Fruit fly (Drosophila melanogaster) whole organism, embryonic: Measurements from ENCODE around the gene PEK.

Experiments
- Atf3 ChIP-seq: fragments of 200-800 bp; sonication (Bioruptor generic); optimal IDR thresholded peaks from 3 replicates; lab custom pipeline; 2016; ENCODE audit warnings: missing biosample characterization, missing genetic modification characterization
- CG10959 ChIP-seq: fragments of 200-800 bp; sonication (Bioruptor generic); IDR thresholded peaks from 2 replicates; pipeline ENCODE4 v1.3.6; 2022; ENCODE audit warnings: missing biosample characterization, missing genetic modification characterization
- CG11696 ChIP-seq: fragments of 200-800 bp; sonication (Bioruptor generic); IDR thresholded peaks from 2 replicates; pipeline ENCODE4 v1.3.6; 2022; ENCODE audit warnings: missing biosample characterization, missing genetic modification characterization
- CG1529 ChIP-seq: fragments of 200-800 bp; sonication (Bioruptor generic); optimal IDR thresholded peaks from 3 replicates; lab custom pipeline; 2018; ENCODE audit warnings: missing biosample characterization, missing genetic modification characterization
- CG16779 ChIP-seq: fragments of 200-800 bp; sonication (Bioruptor generic); IDR thresholded peaks from 2 replicates; pipeline ENCODE4 v1.3.6; 2022; ENCODE audit warnings: missing biosample characterization, missing genetic modification characterization
- CG16813 ChIP-seq: fragments of 200-800 bp; sonication (Bioruptor generic); IDR thresholded peaks from 3 replicates; pipeline ENCODE4 v1.3.6; 2022; ENCODE audit warnings: missing biosample characterization, missing genetic modification characterization; ENCODE audit not compliant: partially characterized antibody
- CG17802 ChIP-seq: fragments of 200-800 bp; sonication (Bioruptor generic); optimal IDR thresholded peaks from 2 replicates; lab custom pipeline; 2018; ENCODE audit warnings: missing biosample characterization, mild to moderate bottlenecking, missing genetic modification characterization, moderate library complexity
- CG2875 ChIP-seq: fragments of 200-800 bp; sonication (Bioruptor generic); optimal IDR thresholded peaks from 2 replicates; lab custom pipeline; 2017; ENCODE audit warnings: missing biosample characterization, mild to moderate bottlenecking, missing genetic modification characterization, missing genetic modification reagents
- CG30403 ChIP-seq: fragments of 200-800 bp; sonication (Bioruptor generic); optimal IDR thresholded peaks from 3 replicates; lab custom pipeline; 2016; ENCODE audit warnings: missing biosample characterization, missing genetic modification characterization
- CG33213 ChIP-seq: fragments of 200-800 bp; sonication (Bioruptor generic); optimal IDR thresholded peaks from 3 replicates; lab custom pipeline; 2016; ENCODE audit warnings: missing biosample characterization, missing genetic modification characterization
- CG3407 ChIP-seq: fragments of 200-800 bp; sonication (Bioruptor generic); optimal IDR thresholded peaks from 2 replicates; lab custom pipeline; 2018; ENCODE audit warnings: missing biosample characterization, mild to moderate bottlenecking, missing genetic modification characterization
- CG4424 ChIP-seq: fragments of 200-800 bp; sonication (Bioruptor generic); optimal IDR thresholded peaks from 3 replicates; lab custom pipeline; 2016; ENCODE audit warnings: missing biosample characterization, missing genetic modification characterization
- CG4730 ChIP-seq: fragments of 200-800 bp; sonication (Bioruptor generic); IDR thresholded peaks from 2 replicates; pipeline ENCODE4 v1.3.6; 2022; ENCODE audit warnings: missing biosample characterization, missing genetic modification characterization
- CG5953 ChIP-seq: fragments of 200-800 bp; sonication (Bioruptor generic); IDR thresholded peaks from 2 replicates; pipeline ENCODE4 v1.3.6; 2022; ENCODE audit warnings: missing biosample characterization, missing genetic modification characterization
- CG6765 ChIP-seq: fragments of 200-800 bp; sonication (Bioruptor generic); optimal IDR thresholded peaks from 3 replicates; lab custom pipeline; 2017; ENCODE audit warnings: missing biosample characterization, mild to moderate bottlenecking, missing genetic modification characterization
- CG6813 ChIP-seq: fragments of 200-800 bp; sonication (Bioruptor generic); optimal IDR thresholded peaks from 2 replicates; lab custom pipeline; 2017; ENCODE audit warnings: missing biosample characterization, missing genetic modification characterization, mild to moderate bottlenecking, moderate library complexity, missing genetic modification reagents
- CG6854 ChIP-seq: fragments of 200-800 bp; sonication (Bioruptor generic); optimal IDR thresholded peaks from 3 replicates; lab custom pipeline; 2017; ENCODE audit warnings: missing biosample characterization, mild to moderate bottlenecking, missing genetic modification characterization
- CG7271 ChIP-seq: fragments of 200-800 bp; sonication (Bioruptor generic); optimal IDR thresholded peaks from 2 replicates; lab custom pipeline; 2018; ENCODE audit warnings: missing biosample characterization, mild to moderate bottlenecking, missing genetic modification characterization, moderate library complexity
- CG7556 ChIP-seq: fragments of 200-800 bp; sonication (Bioruptor generic); optimal IDR thresholded peaks from 2 replicates; lab custom pipeline; 2017; ENCODE audit warnings: missing biosample characterization, mild to moderate bottlenecking, missing genetic modification characterization
- CG8924 ChIP-seq: fragments of 200-800 bp; optimal IDR thresholded peaks from 3 replicates; lab custom pipeline; 2019; ENCODE audit warnings: missing biosample characterization, mild to moderate bottlenecking, missing genetic modification characterization, moderate library complexity
- Dbx ChIP-seq: fragments of 200-800 bp; sonication (Bioruptor generic); IDR thresholded peaks from 3 replicates; pipeline ENCODE4 v1.3.6; 2022; ENCODE audit warnings: missing biosample characterization, missing genetic modification characterization
- Deaf1 ChIP-seq: fragments of 200-800 bp; optimal IDR thresholded peaks from 3 replicates; lab custom pipeline; 2019; ENCODE audit warnings: missing biosample characterization, mild to moderate bottlenecking, missing genetic modification characterization, moderate library complexity
- Doc3 ChIP-seq: fragments of 200-800 bp; sonication (Bioruptor generic); IDR thresholded peaks from 3 replicates; pipeline ENCODE4 v1.3.6; 2022; ENCODE audit warnings: missing biosample characterization, missing genetic modification characterization; ENCODE audit not compliant: partially characterized antibody
- Ets65A ChIP-seq: fragments of 200-800 bp; sonication (Bioruptor generic); peaks from one replicate; lab custom pipeline; 2016; ENCODE audit warnings: missing biosample characterization, missing genetic modification characterization
- GATAe ChIP-seq: fragments of 200-800 bp; sonication (Bioruptor generic); conservative IDR thresholded peaks from 2 replicates; pipeline ENCODE4 v1.3.6; 2022; ENCODE audit warnings: missing biosample characterization, missing genetic modification characterization
- Mad ChIP-seq: fragments of 200-800 bp; sonication (Bioruptor generic); optimal IDR thresholded peaks from 2 replicates; lab custom pipeline; 2016; ENCODE audit warnings: missing biosample characterization, missing genetic modification characterization
- Myb ChIP-seq: fragments of 200-800 bp; sonication (Bioruptor generic); optimal IDR thresholded peaks from 2 replicates; lab custom pipeline; 2016; ENCODE audit warnings: missing biosample characterization, missing genetic modification characterization
- NC2α ChIP-seq: fragments of 200-800 bp; sonication (Bioruptor generic); optimal IDR thresholded peaks from 2 replicates; lab custom pipeline; 2016; ENCODE audit warnings: missing biosample characterization, missing genetic modification characterization
- Nf-YA ChIP-seq: fragments of 200-800 bp; sonication (Bioruptor generic); IDR thresholded peaks from 2 replicates; pipeline ENCODE4 v1.3.6; 2022; ENCODE audit warnings: missing biosample characterization, missing genetic modification characterization
- Opbp ChIP-seq: fragments of 200-800 bp; sonication (Bioruptor generic); IDR thresholded peaks from 3 replicates; pipeline ENCODE4 v1.3.6; 2022; ENCODE audit warnings: missing biosample characterization, missing genetic modification characterization; ENCODE audit not compliant: partially characterized antibody
- Ssrp ChIP-seq: fragments of 200-800 bp; sonication (Bioruptor generic); optimal IDR thresholded peaks from 2 replicates; lab custom pipeline; 2018; ENCODE audit warnings: missing biosample characterization, mild to moderate bottlenecking, missing genetic modification characterization, moderate library complexity
- Stat92E ChIP-seq, 3 experiments: fragments of >200 bp in 2 of 3; fragments of 200-800 bp in 1 of 3; sonication (Bioruptor generic) in 1 of 3; optimal IDR thresholded peaks; 2 replicates each; lab custom pipeline; 2017 to 2019; ENCODE audit warnings: missing biosample characterization in 3 of 3, missing genetic modification characterization in 3 of 3, mild to moderate bottlenecking in 1 of 3, moderate library complexity in 1 of 3
- Trl ChIP-seq, 3 experiments: fragments of >200 bp in 2 of 3; fragments of 200-800 bp in 1 of 3; sonication (Bioruptor generic) in 1 of 3; optimal IDR thresholded peaks; 2 replicates in 1 of 3; 3 replicates in 2 of 3; lab custom pipeline; 2016 to 2017; ENCODE audit warnings: missing biosample characterization in 1 of 3, missing genetic modification characterization in 1 of 3
- az2 ChIP-seq: fragments of 200-800 bp; sonication (Bioruptor generic); optimal IDR thresholded peaks from 3 replicates; lab custom pipeline; 2016; ENCODE audit warnings: missing biosample characterization, missing genetic modification characterization
- bigmax ChIP-seq: fragments of 200-800 bp; sonication (Bioruptor generic); optimal IDR thresholded peaks from 2 replicates; lab custom pipeline; 2018; ENCODE audit warnings: missing biosample characterization, mild to moderate bottlenecking, missing genetic modification characterization
- bowl ChIP-seq: fragments of 200-800 bp; sonication (Bioruptor generic); IDR thresholded peaks from 2 replicates; pipeline ENCODE4 v1.3.6; 2022; ENCODE audit warnings: missing biosample characterization, missing genetic modification characterization
- chn ChIP-seq: fragments of 200-800 bp; sonication (Bioruptor generic); optimal IDR thresholded peaks from 2 replicates; lab custom pipeline; 2016; ENCODE audit warnings: missing biosample characterization, missing genetic modification characterization
- dmrt99B ChIP-seq: fragments of 200-800 bp; sonication (Bioruptor generic); optimal IDR thresholded peaks from 2 replicates; lab custom pipeline; 2018; ENCODE audit warnings: missing biosample characterization, mild to moderate bottlenecking, missing genetic modification characterization, moderate library complexity
- fd102C ChIP-seq: fragments of 200-800 bp; sonication (Bioruptor generic); optimal IDR thresholded peaks from 2 replicates; lab custom pipeline; 2018; ENCODE audit warnings: missing biosample characterization, mild to moderate bottlenecking, missing genetic modification characterization, moderate library complexity
- gfzf ChIP-seq: fragments of 200-800 bp; sonication (Bioruptor generic); optimal IDR thresholded peaks from 2 replicates; lab custom pipeline; 2016; ENCODE audit warnings: missing biosample characterization, mild to moderate bottlenecking, missing genetic modification characterization, moderate library complexity
- jumu ChIP-seq: fragments of 200-800 bp; sonication (Bioruptor generic); optimal IDR thresholded peaks from 3 replicates; lab custom pipeline; 2016; ENCODE audit warnings: missing biosample characterization, missing genetic modification characterization
- kah ChIP-seq: fragments of 200-800 bp; sonication (Bioruptor generic); optimal IDR thresholded peaks from 2 replicates; lab custom pipeline; 2018; ENCODE audit warnings: missing biosample characterization, mild to moderate bottlenecking, missing genetic modification characterization
- lilli ChIP-seq: fragments of 200-800 bp; sonication (Bioruptor generic); optimal IDR thresholded peaks from 3 replicates; lab custom pipeline; 2016; ENCODE audit warnings: missing biosample characterization, missing genetic modification characterization
- nmo ChIP-seq: fragments of 200-800 bp; sonication (Bioruptor generic); optimal IDR thresholded peaks from 2 replicates; lab custom pipeline; 2018; ENCODE audit warnings: missing biosample characterization, mild to moderate bottlenecking, missing genetic modification characterization, moderate library complexity
- otp ChIP-seq: fragments of 200-800 bp; sonication (Bioruptor generic); IDR thresholded peaks from 3 replicates; pipeline ENCODE4, ENCODE4 v1.3.6; 2022; ENCODE audit warnings: missing biosample characterization, missing genetic modification characterization
- rib ChIP-seq: fragments of 200-800 bp; sonication (Bioruptor generic); IDR thresholded peaks from 2 replicates; pipeline ENCODE4 v1.3.6; 2022; ENCODE audit warnings: missing biosample characterization, missing genetic modification characterization
- tna ChIP-seq: fragments of 200-800 bp; sonication (Bioruptor generic); IDR thresholded peaks from 2 replicates; pipeline ENCODE4 v1.3.6; 2022; ENCODE audit warnings: missing biosample characterization, missing genetic modification characterization; ENCODE audit not compliant: partially characterized antibody
- twi ChIP-seq: fragments of 200-800 bp; optimal IDR thresholded peaks from 2 replicates; lab custom pipeline; 2019; ENCODE audit warnings: missing biosample characterization, mild to moderate bottlenecking, missing genetic modification characterization, moderate library complexity
- vvl ChIP-seq: fragments of 200-800 bp; sonication (Bioruptor generic); IDR thresholded peaks from 2 replicates; pipeline ENCODE4 v1.3.6; 2022; ENCODE audit warnings: missing biosample characterization, missing genetic modification characterization
- yki ChIP-seq: fragments of >200 bp; optimal IDR thresholded peaks from 3 replicates; lab custom pipeline; 2018

PEK gene

dm6 chr3R:5414147-5414748, 50.3 kb downstream of the PEK start, which contains the start of gene CG14669:
TSS of gene CG14669 (plus strand) at chr3R:5414527.
- TF ChIP-seq twi (tag; lab: Kevin White, UChicago) (no peak), GATAe (GFP tag; lab: Robert Waterston, UW) (no peak), Nf-YA (GFP tag; lab: Robert Waterston, UW) (no peak), Trl (optimal IDR thresholded peaks at IDR 0.05; lab: Kevin White, UChicago) (peak; percentile 54 to 60), Trl (GFP tag; optimal IDR thresholded peaks at IDR 0.05; lab: Kevin White, UChicago) (no peak), Deaf1 (tag; lab: Kevin White, UChicago) (peak; percentile 48), CG33213 (GFP tag; lab: Kevin White, UChicago) (no peak), CG1529 (GFP tag; lab: Kevin White, UChicago) (no peak), CG6813 (no peak), bigmax (GFP tag; lab: Kevin White, UChicago) (no peak), Ets65A (GFP tag; lab: Kevin White, UChicago) (peak; percentile 57), gfzf (GFP tag; lab: Kevin White, UChicago) (no peak), rib (no peak), yki (lab: Kevin White, UChicago) (peak; percentile 6), Dbx (GFP tag; lab: Robert Waterston, UW) (0 out of 3 replicates have a peak, but pooled peaks have one; percentile 15), Mad (GFP tag; lab: Kevin White, UChicago) (no peak), vvl (GFP tag; lab: Robert Waterston, UW) (no peak), CG11696 (GFP tag; lab: Robert Waterston, UW) (no peak), CG16779 (GFP tag; lab: Robert Waterston, UW) (peak; percentile 65; the same call in 1 of the 2 replicates), tna (GFP tag; lab: Robert Waterston, UW) (no peak), CG5953 (no peak), CG7271 (tag; lab: Kevin White, UChicago) (no peak), lilli (GFP tag; lab: Kevin White, UChicago) (no peak), CG4730 (GFP tag; lab: Robert Waterston, UW) (no peak), otp (no peak), Doc3 (GFP tag; lab: Robert Waterston, UW) (peak; percentile 22; the same call in 1 of the 3 replicates), CG3407 (GFP tag; lab: Kevin White, UChicago) (no peak)

- peak; percentile 48 for TF ChIP-seq nmo
- TF ChIP-seq CG10959: no peak
- TF ChIP-seq CG6765: peak; percentile 45
- TF ChIP-seq Opbp (GFP tag; lab: Robert Waterston, UW): no peak
- TF ChIP-seq CG2875 (GFP tag; lab: Kevin White, UChicago): peak; percentile 2
- no peak for TF ChIP-seq NC2α
- TF ChIP-seq Atf3: no peak
- no peak for TF ChIP-seq kah
- TF ChIP-seq CG17802: no peak
- TF ChIP-seq Stat92E (GFP tag; optimal IDR thresholded peaks at IDR 0.05; lab: Kevin White, UChicago): no peak
- TF ChIP-seq Myb (GFP tag; lab: Kevin White, UChicago): no peak
- TF ChIP-seq dmrt99B (tag; lab: Kevin White, UChicago): peak; percentile 69
- TF ChIP-seq Ssrp (tag; lab: Kevin White, UChicago): no peak
- TF ChIP-seq GATAe (GFP tag; lab: Robert Waterston, UW): no peak
- TF ChIP-seq bowl (GFP tag; lab: Robert Waterston, UW): no peak
- TF ChIP-seq CG4424 (GFP tag; lab: Kevin White, UChicago): peak; percentile 29
- peak; percentile 47 for TF ChIP-seq CG8924 (tag; lab: Kevin White, UChicago)
- TF ChIP-seq chn (GFP tag; lab: Kevin White, UChicago): no peak
- TF ChIP-seq az2 (GFP tag; lab: Kevin White, UChicago): peak; percentile 19
- TF ChIP-seq CG30403: peak; percentile 31
- peak; percentile 19 for TF ChIP-seq CG6854 (GFP tag; lab: Kevin White, UChicago)
- TF ChIP-seq jumu (GFP tag; lab: Kevin White, UChicago): no peak
- no peak for TF ChIP-seq CG16813 (GFP tag; lab: Robert Waterston, UW)
- no peak for TF ChIP-seq fd102C
- peak; percentile 75 for TF ChIP-seq CG7556 (GFP tag; lab: Kevin White, UChicago)
These were observed 51.6 kb downstream of the PEK start for dm6 chr3R:5412987-5413386.
